Fruit fly (Drosophila melanogaster): ENCODE results near the gene CG33303.

The CG33303 gene

DNA sequence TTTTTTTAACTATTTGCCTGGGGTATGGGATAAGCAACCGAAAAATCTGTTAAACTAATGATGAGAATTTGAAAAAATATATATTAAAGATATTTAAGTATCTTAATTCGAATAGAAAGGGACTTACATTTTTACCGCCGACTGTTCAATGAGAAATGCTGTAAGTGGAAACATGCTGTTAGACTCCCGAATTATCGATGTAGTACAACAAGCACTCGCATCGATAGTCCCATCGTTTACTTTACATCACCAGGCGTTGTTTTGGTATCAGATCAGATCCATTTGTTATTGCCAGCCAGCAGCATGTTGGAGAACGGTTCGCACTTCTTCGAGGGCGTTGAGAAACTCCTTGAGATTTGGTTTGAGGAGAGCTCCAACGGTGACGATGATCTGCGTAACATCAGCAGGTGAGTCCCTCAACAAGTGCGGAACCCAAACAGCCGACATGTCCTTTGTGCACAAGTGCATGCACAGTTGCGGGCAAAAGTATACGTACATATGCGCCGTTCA lies 36.3 kb downstream of the CG33303 start, which contains the start of gene SamDC (continued):
- TF ChIP-seq vvl (GFP tag; IDR thresholded peaks at IDR 0.05), result peak; percentile 75
- TF ChIP-seq Atf-2 (GFP tag; optimal IDR thresholded peaks at IDR 0.05), result no peak
- TF ChIP-seq CG9437 (GFP tag; optimal IDR thresholded peaks at IDR 0.05), result peak; percentile 25
- TF ChIP-seq CG6272 (GFP tag; IDR thresholded peaks at IDR 0.05), result no peak
- TF ChIP-seq ci (GFP tag; IDR thresholded peaks at IDR 0.05), result peak; percentile 66; the same call in 2 of the 3 replicates
- no peak for TF ChIP-seq hkb (optimal IDR thresholded peaks at IDR 0.05)
- peak; percentile 53; the same call in 1 of the 2 replicates for TF ChIP-seq hkb (GFP tag; IDR thresholded peaks at IDR 0.05)
- TF ChIP-seq CG12744 (GFP tag; optimal IDR thresholded peaks at IDR 0.05), result no peak
- no peak for TF ChIP-seq esg (GFP tag; conservative IDR thresholded peaks at IDR 0.05)
- peak; percentile 27 for TF ChIP-seq HmgD (GFP tag; optimal IDR thresholded peaks at IDR 0.05)
- TF ChIP-seq CG43689 (GFP tag; IDR thresholded peaks at IDR 0.05), result no peak
- peak; percentile 39 for TF ChIP-seq her (GFP tag; optimal IDR thresholded peaks at IDR 0.05)
- TF ChIP-seq CG3838 (GFP tag; optimal IDR thresholded peaks at IDR 0.05), result no peak
- TF ChIP-seq mld (GFP tag; IDR thresholded peaks at IDR 0.05; ENCODE audit: partially characterized antibody), result peak; percentile 85
- no peak for TF ChIP-seq ro (GFP tag; IDR thresholded peaks at IDR 0.05)
- TF ChIP-seq zf30C (GFP tag; optimal IDR thresholded peaks at IDR 0.05), result no peak
- TF ChIP-seq ac (GFP tag; optimal IDR thresholded peaks at IDR 0.05), result no peak
- TF ChIP-seq CG31224 (GFP tag; IDR thresholded peaks at IDR 0.05), result no peak
- TF ChIP-seq CG8944 (GFP tag; optimal IDR thresholded peaks at IDR 0.05), result peak; percentile 17
- no peak for TF ChIP-seq CG32772 (GFP tag; IDR thresholded peaks at IDR 0.05)
- TF ChIP-seq pnt (GFP tag; optimal IDR thresholded peaks at IDR 0.05), result peak; percentile 2
- TF ChIP-seq CG10366 (GFP tag; IDR thresholded peaks at IDR 0.05), result no peak; the same call in 1 of the 2 replicates
- TF ChIP-seq CG2202 (tag; optimal IDR thresholded peaks at IDR 0.05), result no peak
- peak in 1 of 2 experiments; percentile 60 for TF ChIP-seq crp (GFP tag; optimal IDR thresholded peaks at IDR 0.05)
- no peak for TF ChIP-seq CG10147 (GFP tag; optimal IDR thresholded peaks at IDR 0.05)
- TF ChIP-seq CG9817 (tag; optimal IDR thresholded peaks at IDR 0.05), result peak; percentile 29
- peak; percentile 81 for TF ChIP-seq inv (GFP tag; IDR thresholded peaks at IDR 0.05; ENCODE audit: partially characterized antibody)
- peak; percentile 53 for TF ChIP-seq az2 (GFP tag; optimal IDR thresholded peaks at IDR 0.05)
- peak; percentile 67; the same call in 2 of the 3 replicates for TF ChIP-seq CG2199 (GFP tag; IDR thresholded peaks at IDR 0.05)
- no peak for TF ChIP-seq lov (optimal IDR thresholded peaks at IDR 0.05)
- no peak for TF ChIP-seq lov (GFP tag; IDR thresholded peaks at IDR 0.05)
- peak; percentile 71 for TF ChIP-seq CG12391 (tag; optimal IDR thresholded peaks at IDR 0.05)
- TF ChIP-seq sug (tag; optimal IDR thresholded peaks at IDR 0.05), result peak; percentile 48
- TF ChIP-seq CG16863 (GFP tag; optimal IDR thresholded peaks at IDR 0.05), result no peak
- no peak for TF ChIP-seq H15 (GFP tag; IDR thresholded peaks at IDR 0.05)
- no peak for TF ChIP-seq cato (GFP tag; optimal IDR thresholded peaks at IDR 0.05; ENCODE audit: borderline replicate concordance)
- no peak for TF ChIP-seq CG14965 (GFP tag; optimal IDR thresholded peaks at IDR 0.05; ENCODE audit: borderline replicate concordance)
- TF ChIP-seq CG31388 (GFP tag; optimal IDR thresholded peaks at IDR 0.05), result no peak
- no peak for TF ChIP-seq trh (GFP tag; optimal IDR thresholded peaks at IDR 0.05)
- TF ChIP-seq sens (GFP tag), result peak; percentile 84
- TF ChIP-seq CG3407 (GFP tag; optimal IDR thresholded peaks at IDR 0.05), result no peak
- TF ChIP-seq Med (GFP tag), result peak; percentile 91
- TF ChIP-seq CG8924 (tag; optimal IDR thresholded peaks at IDR 0.05), result peak; percentile 63
- no peak for TF ChIP-seq CG14014 (GFP tag; IDR thresholded peaks at IDR 0.05)
- peak; percentile 46 for TF ChIP-seq scrt (GFP tag; optimal IDR thresholded peaks at IDR 0.05)
- TF ChIP-seq Neu2 (GFP tag; optimal IDR thresholded peaks at IDR 0.05; ENCODE audit: borderline replicate concordance), result no peak
- no peak for TF ChIP-seq CG18262 (tag; optimal IDR thresholded peaks at IDR 0.05)
- no peak for TF ChIP-seq z (GFP tag; IDR thresholded peaks at IDR 0.05)
- no peak for TF ChIP-seq tll (GFP tag; optimal IDR thresholded peaks at IDR 0.05)
- peak; percentile 37 for TF ChIP-seq Hr3 (GFP tag; optimal IDR thresholded peaks at IDR 0.05)
- no peak for TF ChIP-seq CG9727 (GFP tag; optimal IDR thresholded peaks at IDR 0.05)
- TF ChIP-seq shn (GFP tag; optimal IDR thresholded peaks at IDR 0.05), result no peak

All from whole organism, embryonic.